Fruit fly (Drosophila melanogaster) whole organism, embryonic: Measurements from ENCODE around the gene Sox102F.

Experiments
- Adf1 ChIP-seq: fragments of 200-800 bp; sonication (Bioruptor generic); IDR thresholded peaks from 2 replicates; pipeline ENCODE4 v1.3.6; 2022; ENCODE audit warnings: missing biosample characterization, missing genetic modification characterization
- B-H2 ChIP-seq: fragments of 200-800 bp; sonication (Bioruptor generic); optimal IDR thresholded peaks from 2 replicates; lab custom pipeline; 2018; ENCODE audit warnings: missing biosample characterization, mild to moderate bottlenecking, missing genetic modification characterization
- CG14014 ChIP-seq: fragments of 200-800 bp; sonication (Bioruptor generic); IDR thresholded peaks from 2 replicates; pipeline ENCODE4 v1.3.6; 2022; ENCODE audit warnings: missing biosample characterization, missing genetic modification characterization
- CG14441 ChIP-seq: fragments of 200-800 bp; sonication (Bioruptor generic); IDR thresholded peaks from 2 replicates; pipeline ENCODE4 v1.3.6; 2022; ENCODE audit warnings: missing biosample characterization, missing genetic modification characterization
- CG14667 ChIP-seq: fragments of 200-800 bp; sonication (Bioruptor generic); IDR thresholded peaks from 2 replicates; pipeline ENCODE4 v1.3.6; 2022; ENCODE audit warnings: missing biosample characterization, missing genetic modification characterization
- CG16813 ChIP-seq: fragments of 200-800 bp; sonication (Bioruptor generic); IDR thresholded peaks from 3 replicates; pipeline ENCODE4 v1.3.6; 2022; ENCODE audit warnings: missing biosample characterization, missing genetic modification characterization; ENCODE audit not compliant: partially characterized antibody
- CG16815 ChIP-seq: fragments of 200-800 bp; sonication (Bioruptor generic); optimal IDR thresholded peaks from 3 replicates; lab custom pipeline; 2017; ENCODE audit warnings: missing biosample characterization, mild to moderate bottlenecking, missing genetic modification characterization
- CG1832 ChIP-seq: fragments of 200-800 bp; sonication (Bioruptor generic); optimal IDR thresholded peaks from 2 replicates; lab custom pipeline; 2017; ENCODE audit warnings: missing biosample characterization, mild to moderate bottlenecking, missing genetic modification characterization, inconsistent platforms
- CG2199 ChIP-seq: fragments of 200-800 bp; sonication (Bioruptor generic); IDR thresholded peaks from 3 replicates; pipeline ENCODE4 v1.3.6; 2022; ENCODE audit warnings: missing biosample characterization, missing genetic modification characterization
- CG31388 ChIP-seq: fragments of 200-800 bp; sonication (Bioruptor generic); optimal IDR thresholded peaks from 2 replicates; lab custom pipeline; 2016; ENCODE audit warnings: missing biosample characterization, missing genetic modification characterization
- CG32772 ChIP-seq: fragments of 200-800 bp; sonication (Bioruptor generic); IDR thresholded peaks from 2 replicates; pipeline ENCODE4 v1.3.6; 2022; ENCODE audit warnings: missing biosample characterization, missing genetic modification characterization
- CG6791 ChIP-seq: fragments of 200-800 bp; sonication (Bioruptor generic); IDR thresholded peaks from 3 replicates; pipeline ENCODE4 v1.3.6; 2022; ENCODE audit warnings: missing biosample characterization, missing genetic modification characterization; ENCODE audit not compliant: partially characterized antibody
- CG7839 ChIP-seq: fragments of 200-800 bp; sonication (Bioruptor generic); optimal IDR thresholded peaks from 3 replicates; lab custom pipeline; 2018; ENCODE audit warnings: missing biosample characterization, mild to moderate bottlenecking, missing genetic modification characterization, moderate library complexity
- CG8290 ChIP-seq, 3 experiments: fragments of 200-800 bp; sonication (Bioruptor generic); optimal IDR thresholded peaks; 2 replicates each; lab custom pipeline; 2016 to 2019; ENCODE audit warnings: missing biosample characterization in 3 of 3, missing genetic modification characterization in 3 of 3, mild to moderate bottlenecking in 2 of 3, moderate library complexity in 1 of 3
- CG8478 ChIP-seq: fragments of >200 bp; optimal IDR thresholded peaks from 2 replicates; lab custom pipeline; 2018
- CoRest ChIP-seq: fragments of 200-800 bp; sonication (Bioruptor generic); optimal IDR thresholded peaks from 3 replicates; lab custom pipeline; 2018; ENCODE audit warnings: missing biosample characterization, mild to moderate bottlenecking, missing genetic modification characterization, moderate library complexity
- D ChIP-seq, 2 experiments: fragments of 200-800 bp in 1 of 2; fragments of >200 bp in 1 of 2; sonication (Bioruptor generic) in 1 of 2; optimal IDR thresholded peaks; 2 replicates in 1 of 2; 3 replicates in 1 of 2; lab custom pipeline; 2017; ENCODE audit warnings: mild to moderate bottlenecking in 1 of 2, missing biosample characterization in 1 of 2, missing genetic modification characterization in 1 of 2, missing genetic modification reagents in 1 of 2
- Deaf1 ChIP-seq: fragments of 200-800 bp; optimal IDR thresholded peaks from 3 replicates; lab custom pipeline; 2019; ENCODE audit warnings: missing biosample characterization, mild to moderate bottlenecking, missing genetic modification characterization, moderate library complexity
- Doc3 ChIP-seq: fragments of 200-800 bp; sonication (Bioruptor generic); IDR thresholded peaks from 3 replicates; pipeline ENCODE4 v1.3.6; 2022; ENCODE audit warnings: missing biosample characterization, missing genetic modification characterization; ENCODE audit not compliant: partially characterized antibody
- E2f1 ChIP-seq: fragments of 200-800 bp; sonication (Bioruptor generic); IDR thresholded peaks from 2 replicates; pipeline ENCODE4 v1.3.6; 2022; ENCODE audit warnings: missing biosample characterization, missing genetic modification characterization
- Elba2 ChIP-seq: fragments of 200-800 bp; sonication (Bioruptor generic); optimal IDR thresholded peaks from 3 replicates; lab custom pipeline; 2016; ENCODE audit warnings: missing biosample characterization, missing genetic modification characterization
- Fer3 ChIP-seq: fragments of 200-800 bp; sonication (Bioruptor generic); optimal IDR thresholded peaks from 2 replicates; lab custom pipeline; 2018; ENCODE audit warnings: missing biosample characterization, mild to moderate bottlenecking, missing genetic modification characterization, moderate library complexity
- Jarid2 ChIP-seq: fragments of 200-800 bp; sonication (Bioruptor generic); optimal IDR thresholded peaks from 3 replicates; lab custom pipeline; 2017; ENCODE audit warnings: mild to moderate bottlenecking, missing biosample characterization, missing genetic modification reagents, missing genetic modification characterization
- Nf-YB ChIP-seq: fragments of 200-800 bp; sonication (Bioruptor generic); optimal IDR thresholded peaks from 3 replicates; lab custom pipeline; 2019; ENCODE audit warnings: missing biosample characterization, mild to moderate bottlenecking, missing genetic modification characterization, moderate library complexity
- Nf-YC ChIP-seq: fragments of 200-800 bp; optimal IDR thresholded peaks from 3 replicates; lab custom pipeline; 2019; ENCODE audit warnings: missing biosample characterization, mild to moderate bottlenecking, missing genetic modification characterization, moderate library complexity
- Opbp ChIP-seq: fragments of 200-800 bp; sonication (Bioruptor generic); IDR thresholded peaks from 3 replicates; pipeline ENCODE4 v1.3.6; 2022; ENCODE audit warnings: missing biosample characterization, missing genetic modification characterization; ENCODE audit not compliant: partially characterized antibody
- Pdp1 ChIP-seq, 2 experiments: fragments of 200-800 bp; sonication (Bioruptor generic); optimal IDR thresholded peaks; 3 replicates each; lab custom pipeline; 2016; ENCODE audit warnings: missing biosample characterization in 2 of 2, missing genetic modification characterization in 2 of 2, mild to moderate bottlenecking in 1 of 2, moderate library complexity in 1 of 2
- Side ChIP-seq: fragments of 200-800 bp; sonication (Bioruptor generic); optimal IDR thresholded peaks from 2 replicates; lab custom pipeline; 2016; ENCODE audit warnings: missing biosample characterization, missing genetic modification characterization
- Sox100B ChIP-seq: fragments of 200-800 bp; sonication (Bioruptor generic); optimal IDR thresholded peaks from 3 replicates; lab custom pipeline; 2018; ENCODE audit warnings: missing biosample characterization, mild to moderate bottlenecking, missing genetic modification characterization
- bigmax ChIP-seq: fragments of 200-800 bp; sonication (Bioruptor generic); optimal IDR thresholded peaks from 2 replicates; lab custom pipeline; 2018; ENCODE audit warnings: missing biosample characterization, mild to moderate bottlenecking, missing genetic modification characterization
- crol ChIP-seq: fragments of 200-800 bp; sonication (Bioruptor generic); IDR thresholded peaks from 2 replicates; pipeline ENCODE4 v1.3.6; 2022; ENCODE audit warnings: missing biosample characterization, missing genetic modification characterization
- dm ChIP-seq: fragments of 200-800 bp; sonication (Bioruptor generic); optimal IDR thresholded peaks from 3 replicates; lab custom pipeline; 2016; ENCODE audit warnings: missing biosample characterization, missing genetic modification characterization
- dpn ChIP-seq, 2 experiments: fragments of 200-800 bp; sonication (Bioruptor generic); optimal IDR thresholded peaks; 3 replicates each; lab custom pipeline; 2016; ENCODE audit warnings: missing biosample characterization in 2 of 2, missing genetic modification characterization in 2 of 2
- fd102C ChIP-seq: fragments of 200-800 bp; sonication (Bioruptor generic); optimal IDR thresholded peaks from 2 replicates; lab custom pipeline; 2018; ENCODE audit warnings: missing biosample characterization, mild to moderate bottlenecking, missing genetic modification characterization, moderate library complexity
- fru ChIP-seq: fragments of >200 bp; optimal IDR thresholded peaks from 2 replicates; lab custom pipeline; 2017
- hb ChIP-seq: fragments of 200-800 bp; sonication (Bioruptor generic); IDR thresholded peaks from 3 replicates; pipeline ENCODE4 v1.3.6; 2022; ENCODE audit warnings: missing biosample characterization, missing genetic modification characterization; ENCODE audit not compliant: partially characterized antibody
- hbn ChIP-seq: fragments of 200-800 bp; sonication (Bioruptor generic); IDR thresholded peaks from 2 replicates; pipeline ENCODE4 v1.3.6; 2022; ENCODE audit warnings: missing biosample characterization, missing genetic modification characterization; ENCODE audit not compliant: partially characterized antibody
- kni ChIP-seq: fragments of 200-800 bp; sonication (Bioruptor generic); optimal IDR thresholded peaks from 3 replicates; lab custom pipeline; 2017; ENCODE audit warnings: mild to moderate bottlenecking, missing biosample characterization, missing genetic modification reagents, missing genetic modification characterization
- lbe ChIP-seq: fragments of 200-800 bp; sonication (Bioruptor generic); optimal IDR thresholded peaks from 2 replicates; lab custom pipeline; 2016; ENCODE audit warnings: missing biosample characterization, mild to moderate bottlenecking, missing genetic modification characterization
- maf-S ChIP-seq: fragments of 200-800 bp; sonication (Bioruptor generic); optimal IDR thresholded peaks from 2 replicates; lab custom pipeline; 2016; ENCODE audit warnings: missing biosample characterization, missing genetic modification characterization
- nerfin-1 ChIP-seq: fragments of 200-800 bp; sonication (Bioruptor generic); optimal IDR thresholded peaks from 3 replicates; lab custom pipeline; 2019; ENCODE audit warnings: missing biosample characterization, mild to moderate bottlenecking, missing genetic modification characterization, moderate library complexity
- pan ChIP-seq, 4 experiments: fragments of >200 bp in 3 of 4; fragments of 200-800 bp in 1 of 4; sonication (Bioruptor generic) in 1 of 4; optimal IDR thresholded peaks in 3 of 4; IDR thresholded peaks in 1 of 4; 2 replicates each; pipeline versions ENCODE4 v1.3.6 to Lab custom; 2017 to 2022; ENCODE audit warnings: missing biosample characterization in 2 of 4, missing genetic modification characterization in 2 of 4, mixed read lengths in 1 of 4
- tio ChIP-seq: fragments of 200-800 bp; sonication (Bioruptor generic); optimal IDR thresholded peaks from 2 replicates; lab custom pipeline; 2017; ENCODE audit warnings: missing biosample characterization, missing genetic modification characterization, inconsistent platforms

Gene Sox102F

DNA sequence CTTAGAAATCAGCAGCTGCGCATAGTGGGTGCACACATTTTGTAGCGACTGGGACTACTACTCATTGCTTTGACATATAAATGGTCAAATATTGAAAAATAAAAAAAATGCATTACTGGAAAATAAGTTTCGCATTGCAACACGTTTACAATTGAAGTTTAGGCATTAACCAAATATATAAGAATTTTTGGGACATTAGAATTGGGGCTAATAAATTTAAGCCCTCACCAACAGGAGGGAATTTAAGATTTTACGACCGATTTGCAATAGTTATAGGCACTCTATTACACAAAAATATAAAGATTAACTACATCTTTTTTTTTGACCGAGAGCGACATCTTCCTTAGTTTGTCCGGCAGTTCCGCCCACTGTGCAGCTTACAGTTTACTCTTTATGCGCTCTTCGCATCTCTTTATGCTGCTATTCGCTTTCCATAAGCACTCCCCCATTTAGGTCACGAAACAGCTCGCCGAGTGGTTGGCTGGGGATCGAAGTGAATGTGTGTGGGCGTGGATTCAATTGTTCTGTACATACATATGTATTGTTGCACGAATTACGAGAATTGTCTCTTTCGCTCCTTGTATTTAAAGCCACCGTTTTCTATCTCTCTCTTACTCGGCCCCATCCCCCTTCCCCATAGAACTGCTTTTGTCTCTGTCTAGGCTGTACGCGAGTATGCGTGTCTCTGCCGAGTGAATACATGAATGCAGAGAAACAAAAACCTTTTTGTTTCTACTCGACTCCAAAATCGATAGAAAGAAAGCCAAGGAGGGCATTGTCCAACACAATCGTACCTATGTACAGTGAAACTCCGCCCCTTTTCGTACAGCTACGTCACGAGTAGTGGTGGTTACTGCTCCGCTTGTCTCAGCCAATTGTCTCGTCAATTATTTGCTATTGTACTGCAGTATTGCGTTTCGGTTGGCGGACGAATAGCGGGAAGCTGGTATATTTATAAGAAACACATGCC lies 26.5 kb downstream of the Sox102F start (continued):
- TF ChIP-seq CG8478 (lab: Kevin White, UChicago) (no peak), tio (GFP tag; lab: Kevin White, UChicago) (peak; percentile 93), lbe (GFP tag; lab: Kevin White, UChicago) (no peak), dpn (GFP tag; optimal IDR thresholded peaks at IDR 0.05; lab: Kevin White, UChicago) (peak; percentile 81 to 83), CG14667 (GFP tag; lab: Robert Waterston, UW) (no peak), pan (optimal IDR thresholded peaks at IDR 0.05; lab: Kevin White, UChicago) (no peak), pan (GFP tag; optimal IDR thresholded peaks at IDR 0.05 in 1 of 2, IDR thresholded peaks at IDR 0.05 in 1 of 2) (peak in 1 of 2 experiments; percentile 73), Sox100B (GFP tag; lab: Kevin White, UChicago) (peak; percentile 93), crol (GFP tag; lab: Robert Waterston, UW) (no peak), kni (GFP tag; lab: Kevin White, UChicago) (peak; percentile 1), fd102C (GFP tag; lab: Kevin White, UChicago) (peak; percentile 60), nerfin-1 (tag; lab: Kevin White, UChicago) (peak; percentile 24), B-H2 (GFP tag; lab: Kevin White, UChicago) (peak; percentile 22), CG16815 (peak; percentile 84), CG16813 (GFP tag; lab: Robert Waterston, UW) (no peak), CG32772 (GFP tag; lab: Robert Waterston, UW) (no peak), bigmax (GFP tag; lab: Kevin White, UChicago) (no peak), CoRest (tag; lab: Kevin White, UChicago) (peak; percentile 88), fru (no peak), Side (GFP tag; lab: Kevin White, UChicago) (peak; percentile 65), CG7839 (tag; lab: Kevin White, UChicago) (peak; percentile 88), maf-S (GFP tag; lab: Kevin White, UChicago) (peak; percentile 86), CG31388 (peak; percentile 4), CG14441 (GFP tag; lab: Robert Waterston, UW) (peak; percentile 77; the same call in 1 of the 2 replicates), CG14014 (peak; percentile 60; the same call in 1 of the 2 replicates), CG6791 (GFP tag; lab: Robert Waterston, UW) (no peak), dm (GFP tag; lab: Kevin White, UChicago) (peak; percentile 51), Fer3 (tag; lab: Kevin White, UChicago) (no peak)

DNA sequence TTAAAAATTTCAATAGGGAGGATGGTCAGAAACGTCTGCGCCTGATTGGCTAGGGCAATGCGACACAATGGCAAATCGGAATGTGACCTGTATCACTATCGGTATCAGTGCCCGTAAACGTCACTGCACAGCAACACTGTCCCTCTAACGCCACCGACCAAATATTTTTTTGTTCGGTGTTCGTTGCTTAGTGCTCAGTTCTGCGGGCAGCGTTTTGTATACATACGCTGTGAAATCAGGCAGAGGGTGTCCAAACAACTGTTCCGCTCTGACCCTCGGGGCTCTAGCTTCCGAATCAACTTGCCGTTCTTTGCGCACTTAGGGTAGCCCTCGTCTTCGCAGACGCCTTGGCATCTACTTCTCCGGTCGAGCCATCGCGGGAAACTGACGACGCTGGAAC lies 27.2 kb downstream of the Sox102F start:
- TF ChIP-seq Side (GFP tag; lab: Kevin White, UChicago), result no peak
- TF ChIP-seq Opbp, result 0 out of 3 replicates have a peak, but pooled peaks have one; percentile 30
- 0 out of 2 replicates have a peak, but pooled peaks have one; percentile 30 for TF ChIP-seq Adf1
- TF ChIP-seq Nf-YB (GFP tag; lab: Kevin White, UChicago), result peak; percentile 94
- TF ChIP-seq CoRest (tag; lab: Kevin White, UChicago), result no peak
- TF ChIP-seq Doc3, result 0 out of 3 replicates have a peak, but pooled peaks have one; percentile 32
- TF ChIP-seq CG1832 (GFP tag; lab: Kevin White, UChicago), result peak; percentile 24
- no peak for TF ChIP-seq E2f1 (GFP tag; lab: Robert Waterston, UW)
- peak; percentile 95 for TF ChIP-seq CG2199 (GFP tag; lab: Robert Waterston, UW)
- peak; percentile 78 for TF ChIP-seq Elba2 (GFP tag; lab: Kevin White, UChicago)
- TF ChIP-seq Deaf1 (tag; lab: Kevin White, UChicago), result peak; percentile 50
- no peak for TF ChIP-seq CG8290 (GFP tag; optimal IDR thresholded peaks at IDR 0.05; lab: Kevin White, UChicago)
- TF ChIP-seq CG8290 (tag; optimal IDR thresholded peaks at IDR 0.05; lab: Kevin White, UChicago), result peak in 1 of 2 experiments; percentile 57
- peak; percentile 77 for TF ChIP-seq D (optimal IDR thresholded peaks at IDR 0.05; lab: Kevin White, UChicago)
- no peak for TF ChIP-seq D (GFP tag; optimal IDR thresholded peaks at IDR 0.05; lab: Kevin White, UChicago)
- peak; percentile 84 for TF ChIP-seq Jarid2 (GFP tag; lab: Kevin White, UChicago)
- peak; percentile 19; the same call in 1 of the 2 replicates for TF ChIP-seq hbn (GFP tag; lab: Robert Waterston, UW)
- peak; percentile 11; the same call in 1 of the 3 replicates for TF ChIP-seq hb (GFP tag; lab: Robert Waterston, UW)
- TF ChIP-seq Nf-YC (tag; lab: Kevin White, UChicago), result peak; percentile 93
- TF ChIP-seq Pdp1 (GFP tag; optimal IDR thresholded peaks at IDR 0.05; lab: Kevin White, UChicago), result no peak
